Fruit fly (Drosophila melanogaster) ovary, adult (tissue): Measurements from ENCODE around the gene Ir7a.

Experiments used
- CG17801 ChIP-seq: fragments of 200-800 bp; optimal IDR thresholded peaks from 2 replicates; lab custom pipeline; 2019; ENCODE audit warnings: missing biosample characterization, mild to moderate bottlenecking, missing genetic modification characterization, moderate library complexity; ENCODE audit not compliant: partially characterized antibody

Ir7a gene

DNA sequence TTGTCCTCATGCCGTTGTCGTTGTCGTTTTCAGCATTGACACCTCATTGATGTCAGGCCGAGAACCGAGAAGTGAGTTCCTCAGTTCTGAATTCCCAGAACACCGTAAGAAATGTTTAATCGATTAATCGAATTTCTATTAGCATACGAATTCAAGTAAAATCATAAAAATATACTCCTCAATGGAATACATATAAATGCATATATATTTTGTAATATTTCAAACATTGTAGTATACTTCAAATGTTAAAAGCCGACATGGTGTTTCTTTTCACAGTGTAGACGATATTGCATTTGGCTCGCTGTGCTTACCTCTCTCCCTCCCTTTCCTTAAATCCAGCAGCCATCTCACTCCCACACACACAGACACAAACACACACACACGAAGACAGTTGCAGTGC, 36.3 kb downstream of the Ir7a start:
- no peak for TF ChIP-seq CG17801 (GFP tag; lab: Kevin White, UChicago)
